Worm (Caenorhabditis elegans): Measurements from ENCODE around the gene tag-123.

Gene tag-123

DNA sequence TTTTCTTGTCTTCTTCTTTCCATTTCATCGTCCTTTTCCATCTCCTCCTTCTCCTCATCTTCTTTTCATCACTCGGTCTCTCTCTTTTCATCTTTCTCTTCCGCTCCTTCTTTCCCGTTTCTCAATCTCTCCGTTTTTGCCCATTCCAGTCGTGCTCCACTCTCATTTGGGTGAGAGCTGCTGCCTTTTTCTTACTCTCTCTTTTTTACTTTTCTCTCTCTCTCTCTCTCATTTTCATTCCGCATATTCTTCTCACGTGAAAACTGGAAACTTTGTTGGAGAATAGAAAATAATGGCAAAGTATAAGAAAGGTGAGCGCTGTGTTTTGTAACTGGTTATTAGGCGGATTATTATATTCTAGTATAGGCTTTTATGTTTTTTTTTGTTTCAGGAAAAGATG, 43.5 kb downstream of the tag-123 start, which contains the start of gene tbc-18:
TSS of gene tbc-18 (plus strand) at position 246 of the 400 bp plus-strand sequence.
- peak; percentile 4 for TF ChIP-seq hmg-11 (tag; optimal IDR thresholded peaks at IDR 0.05)
- TF ChIP-seq ZK546.5 (tag; optimal IDR thresholded peaks at IDR 0.05): no peak
- TF ChIP-seq pqm-1 (tag; optimal IDR thresholded peaks at IDR 0.05): peak; percentile 4
- TF ChIP-seq snpc-4 (tag; optimal IDR thresholded peaks at IDR 0.05): no peak
- no peak for TF ChIP-seq nhr-77 (tag; optimal IDR thresholded peaks at IDR 0.05)
- no peak for TF ChIP-seq nhr-67 (tag; optimal IDR thresholded peaks at IDR 0.05)
- peak; percentile 54 for TF ChIP-seq skn-1 (tag; optimal IDR thresholded peaks at IDR 0.05)
- TF ChIP-seq daf-12 (tag; optimal IDR thresholded peaks at IDR 0.05): no peak
- TF ChIP-seq eor-1 (tag; optimal IDR thresholded peaks at IDR 0.05): no peak
- TF ChIP-seq aly-2 (tag; optimal IDR thresholded peaks at IDR 0.05): no peak
- TF ChIP-seq ceh-82 (tag; optimal IDR thresholded peaks at IDR 0.05): no peak
- TF ChIP-seq elt-3 (tag; optimal IDR thresholded peaks at IDR 0.05): no peak
- no peak for TF ChIP-seq nhr-25 (tag; optimal IDR thresholded peaks at IDR 0.05)
- no peak for TF ChIP-seq ceh-28 (tag; optimal IDR thresholded peaks at IDR 0.05)
- TF ChIP-seq nfya-1 (tag; optimal IDR thresholded peaks at IDR 0.05; ENCODE audit: insufficient read depth): peak; percentile 82
- TF ChIP-seq pha-4 (tag; optimal IDR thresholded peaks at IDR 0.05): no peak
- peak; percentile 0 for TF ChIP-seq jun-1 (tag; optimal IDR thresholded peaks at IDR 0.05)
- TF ChIP-seq fkh-10 (GFP tag; optimal IDR thresholded peaks at IDR 0.05): peak; percentile 68
- peak; percentile 61 for TF ChIP-seq lin-39 (tag; optimal IDR thresholded peaks at IDR 0.05)

ce11 chrX:8371906-8372305, 49.9 kb downstream of the tag-123 start, which contains the start of gene nep-15:
Gene nep-15, plus strand, starts transcription at chrX:8372206.
- no peak for TF ChIP-seq nhr-23 (tag; optimal IDR thresholded peaks at IDR 0.05)
- TF ChIP-seq lin-15B (tag; optimal IDR thresholded peaks at IDR 0.05): no peak
- no peak for TF ChIP-seq daf-12 (tag; optimal IDR thresholded peaks at IDR 0.05)
- no peak for TF ChIP-seq fkh-10 (GFP tag; optimal IDR thresholded peaks at IDR 0.05)
- TF ChIP-seq egl-27 (tag; optimal IDR thresholded peaks at IDR 0.05): no peak
- no peak for TF ChIP-seq aly-2 (tag; optimal IDR thresholded peaks at IDR 0.05)
- TF ChIP-seq egl-5 (tag; optimal IDR thresholded peaks at IDR 0.05): no peak
- TF ChIP-seq nhr-11 (tag; optimal IDR thresholded peaks at IDR 0.05): no peak

All from whole organism, L3 larva.